Fruit fly (Drosophila melanogaster) Kc167 (cell line): Measurements from ENCODE around the gene SNRPG.

Source experiments
- Myc ChIP-seq: fragments of >200 bp; optimal IDR thresholded peaks from 2 replicates; lab custom pipeline; 2017; ENCODE audit warnings: missing external identifiers
- Sin3A ChIP-seq: fragments of >200 bp; optimal IDR thresholded peaks from 2 replicates; lab custom pipeline; 2018; ENCODE audit warnings: missing external identifiers
- insv ChIP-seq: fragments of >200 bp; optimal IDR thresholded peaks from 3 replicates; lab custom pipeline; 2018; ENCODE audit warnings: missing external identifiers
- psq ChIP-seq: fragments of >200 bp; optimal IDR thresholded peaks from 2 replicates; lab custom pipeline; 2017; ENCODE audit warnings: missing external identifiers
- ttk ChIP-seq: sonication (Bioruptor generic); optimal IDR thresholded peaks from 2 replicates; lab custom pipeline; 2017; ENCODE audit warnings: missing external identifiers

dm6 chrX:16648435-16648781 is 8.2 kb upstream of the SNRPG start:
- no peak for TF ChIP-seq psq (lab: Kevin White, UChicago)
- TF ChIP-seq insv (lab: Kevin White, UChicago): no peak
- no peak for TF ChIP-seq ttk (lab: Kevin White, UChicago)
- no peak for TF ChIP-seq Sin3A (lab: Kevin White, UChicago)
- TF ChIP-seq Myc (lab: Kevin White, UChicago): no peak
